Worm (Caenorhabditis elegans) whole organism, L3 larva: ENCODE measurements around the gene pqn-70.

ENCODE experiments used
- R02D3.7 ChIP-seq: fragments of 150-350 bp; optimal IDR thresholded peaks from 2 replicates; lab custom pipeline; 2014; ENCODE audit warnings: missing biosample characterization, missing genetic modification characterization
- ZK546.5 ChIP-seq: sonication (generic microtip); optimal IDR thresholded peaks from 2 replicates; lab custom pipeline; 2017; ENCODE audit warnings: missing biosample characterization, missing genetic modification characterization
- aly-2 ChIP-seq: fragments of 150-350 bp; optimal IDR thresholded peaks from 2 replicates; lab custom pipeline; 2014; ENCODE audit warnings: missing biosample characterization, missing genetic modification characterization
- ama-1 ChIP-seq: fragments of 150-350 bp; optimal IDR thresholded peaks from 2 replicates; lab custom pipeline; 2018
- ceh-16 ChIP-seq: sonication (generic microtip); optimal IDR thresholded peaks from 2 replicates; lab custom pipeline; 2017; ENCODE audit warnings: missing biosample characterization, missing genetic modification characterization
- ceh-28 ChIP-seq: fragments of 150-350 bp; optimal IDR thresholded peaks from 2 replicates; lab custom pipeline; 2014; ENCODE audit warnings: missing biosample characterization, missing genetic modification reagents, missing genetic modification characterization
- ceh-82 ChIP-seq: fragments of 150-350 bp; optimal IDR thresholded peaks from 2 replicates; lab custom pipeline; 2014; ENCODE audit warnings: missing biosample characterization, missing genetic modification characterization
- ceh-9 ChIP-seq: sonication (generic microtip); optimal IDR thresholded peaks from 2 replicates; lab custom pipeline; 2018; ENCODE audit warnings: missing biosample characterization, missing genetic modification characterization
- daf-12 ChIP-seq: fragments of 150-350 bp; optimal IDR thresholded peaks from 2 replicates; lab custom pipeline; 2014; ENCODE audit warnings: missing biosample characterization, missing genetic modification reagents, missing genetic modification characterization
- egl-27 ChIP-seq: sonication (generic microtip); optimal IDR thresholded peaks from 4 replicates; lab custom pipeline; 2017; ENCODE audit warnings: missing biosample characterization, missing genetic modification reagents, missing genetic modification characterization
- egl-5 ChIP-seq: fragments of 150-350 bp; optimal IDR thresholded peaks from 2 replicates; lab custom pipeline; 2017; ENCODE audit warnings: missing biosample characterization, missing genetic modification reagents, missing genetic modification characterization, inconsistent platforms
- elt-1 ChIP-seq: fragments of 150-350 bp; optimal IDR thresholded peaks from 2 replicates; lab custom pipeline; 2014; ENCODE audit warnings: missing biosample characterization, missing genetic modification characterization
- elt-2 ChIP-seq: sonication (generic microtip); optimal IDR thresholded peaks from 2 replicates; lab custom pipeline; 2016; ENCODE audit warnings: missing genetic modification reagents, mild to moderate bottlenecking, missing genetic modification characterization, missing compliant biosample characterization
- elt-3 ChIP-seq, 3 experiments: fragments of 150-350 bp in 1 of 3; sonication (generic microtip) in 2 of 3; optimal IDR thresholded peaks; 2 replicates in 2 of 3; 4 replicates in 1 of 3; lab custom pipeline; 2014 to 2017; ENCODE audit warnings: missing biosample characterization in 3 of 3, missing genetic modification characterization in 3 of 3
- eor-1 ChIP-seq, 2 experiments: fragments of 150-350 bp; optimal IDR thresholded peaks; 2 replicates each; lab custom pipeline; 2014 to 2018; ENCODE audit warnings: missing biosample characterization in 2 of 2, missing genetic modification characterization in 2 of 2
- fkh-10 ChIP-seq: sonication (generic microtip); optimal IDR thresholded peaks from 2 replicates; lab custom pipeline; 2017; ENCODE audit warnings: missing biosample characterization, missing genetic modification reagents, missing genetic modification characterization
- fkh-2 ChIP-seq: fragments of 150-350 bp; optimal IDR thresholded peaks from 2 replicates; lab custom pipeline; 2014; ENCODE audit warnings: missing biosample characterization, missing genetic modification reagents, missing genetic modification characterization
- fos-1 ChIP-seq: fragments of 150-350 bp; optimal IDR thresholded peaks from 2 replicates; lab custom pipeline; 2014; ENCODE audit warnings: missing biosample characterization, missing genetic modification characterization
- hmg-11 ChIP-seq: sonication (generic microtip); optimal IDR thresholded peaks from 2 replicates; lab custom pipeline; 2016; ENCODE audit warnings: missing genetic modification characterization, missing compliant biosample characterization
- jun-1 ChIP-seq: fragments of 150-350 bp; optimal IDR thresholded peaks from 2 replicates; lab custom pipeline; 2014; ENCODE audit warnings: missing biosample characterization, missing genetic modification reagents, missing genetic modification characterization
- lin-15B ChIP-seq: fragments of 150-350 bp; optimal IDR thresholded peaks from 2 replicates; lab custom pipeline; 2014; ENCODE audit warnings: missing biosample characterization, missing genetic modification characterization
- lin-39 ChIP-seq: fragments of 150-350 bp; optimal IDR thresholded peaks from 2 replicates; lab custom pipeline; 2018; ENCODE audit warnings: missing biosample characterization, missing genetic modification reagents, missing genetic modification characterization
- lsy-12 ChIP-seq: sonication (generic microtip); optimal IDR thresholded peaks from 2 replicates; lab custom pipeline; 2016; ENCODE audit warnings: mild to moderate bottlenecking, missing genetic modification characterization, missing compliant biosample characterization
- mdl-1 ChIP-seq: fragments of 150-350 bp; optimal IDR thresholded peaks from 2 replicates; lab custom pipeline; 2014; ENCODE audit warnings: missing biosample characterization, missing genetic modification characterization
- mml-1 ChIP-seq: fragments of 150-350 bp; sonication (generic microtip); optimal IDR thresholded peaks from 3 replicates; lab custom pipeline; 2014; ENCODE audit warnings: missing biosample characterization, missing genetic modification characterization
- nfya-1 ChIP-seq: sonication (generic microtip); optimal IDR thresholded peaks from 2 replicates; lab custom pipeline; 2017; ENCODE audit warnings: missing genetic modification characterization, mild to moderate bottlenecking, missing compliant biosample characterization, antibody characterized with exemption, moderate library complexity; ENCODE audit not compliant: insufficient read depth
- nhr-11 ChIP-seq: fragments of 150-350 bp; optimal IDR thresholded peaks from 2 replicates; lab custom pipeline; 2014; ENCODE audit warnings: missing biosample characterization, missing genetic modification characterization
- nhr-12 ChIP-seq: fragments of 150-350 bp; optimal IDR thresholded peaks from 2 replicates; lab custom pipeline; 2014; ENCODE audit warnings: missing biosample characterization, missing genetic modification characterization
- nhr-23 ChIP-seq: fragments of 150-350 bp; optimal IDR thresholded peaks from 2 replicates; lab custom pipeline; 2014; ENCODE audit warnings: missing biosample characterization, missing genetic modification reagents, missing genetic modification characterization
- nhr-237 ChIP-seq: fragments of 150-350 bp; optimal IDR thresholded peaks from 2 replicates; lab custom pipeline; 2014; ENCODE audit warnings: missing biosample characterization, missing genetic modification characterization
- nhr-25 ChIP-seq: sonication (generic microtip); optimal IDR thresholded peaks from 2 replicates; lab custom pipeline; 2017; ENCODE audit warnings: missing biosample characterization, missing genetic modification characterization
- nhr-28 ChIP-seq: fragments of 150-350 bp; optimal IDR thresholded peaks from 2 replicates; lab custom pipeline; 2014; ENCODE audit warnings: missing biosample characterization, missing genetic modification characterization
- nhr-43 ChIP-seq: sonication (generic microtip); optimal IDR thresholded peaks from 2 replicates; lab custom pipeline; 2016; ENCODE audit warnings: mild to moderate bottlenecking, missing genetic modification characterization, missing compliant biosample characterization; ENCODE audit not compliant: poor library complexity, severe bottlenecking
- nhr-67 ChIP-seq: fragments of 150-350 bp; optimal IDR thresholded peaks from 2 replicates; lab custom pipeline; 2014; ENCODE audit warnings: missing biosample characterization, missing genetic modification characterization
- nhr-76 ChIP-seq: fragments of 150-350 bp; sonication (generic microtip); optimal IDR thresholded peaks from 5 replicates; lab custom pipeline; 2014; ENCODE audit warnings: missing biosample characterization, missing genetic modification characterization
- nhr-77 ChIP-seq: fragments of 150-350 bp; optimal IDR thresholded peaks from 2 replicates; lab custom pipeline; 2014; ENCODE audit warnings: missing biosample characterization, missing genetic modification characterization
- pha-4 ChIP-seq: fragments of 150-350 bp; optimal IDR thresholded peaks from 2 replicates; lab custom pipeline; 2014; ENCODE audit warnings: missing biosample characterization, missing genetic modification reagents, missing genetic modification characterization
- pqm-1 ChIP-seq: fragments of 150-350 bp; optimal IDR thresholded peaks from 2 replicates; lab custom pipeline; 2017; ENCODE audit warnings: missing biosample characterization, missing genetic modification characterization, inconsistent platforms
- sea-2 ChIP-seq: fragments of 150-350 bp; sonication (generic microtip); optimal IDR thresholded peaks from 4 replicates; lab custom pipeline; 2014; ENCODE audit warnings: missing biosample characterization, missing genetic modification reagents, missing genetic modification characterization
- skn-1 ChIP-seq: fragments of 150-350 bp; optimal IDR thresholded peaks from 2 replicates; lab custom pipeline; 2014; ENCODE audit warnings: missing biosample characterization, missing genetic modification characterization
- snpc-4 ChIP-seq: fragments of 150-350 bp; optimal IDR thresholded peaks from 2 replicates; lab custom pipeline; 2014; ENCODE audit warnings: missing biosample characterization, missing genetic modification characterization
- tbx-2 ChIP-seq: sonication (generic microtip); optimal IDR thresholded peaks from 2 replicates; lab custom pipeline; 2016; ENCODE audit warnings: mild to moderate bottlenecking, missing genetic modification characterization, missing compliant biosample characterization
- unc-39 ChIP-seq: sonication (generic microtip); optimal IDR thresholded peaks from 4 replicates; lab custom pipeline; 2017; ENCODE audit warnings: missing biosample characterization, missing genetic modification characterization
- unc-62 ChIP-seq: fragments of 150-350 bp; sonication (generic microtip); optimal IDR thresholded peaks from 4 replicates; lab custom pipeline; 2014; ENCODE audit warnings: missing biosample characterization, missing genetic modification reagents, missing genetic modification characterization
- zag-1 ChIP-seq: fragments of 150-350 bp; optimal IDR thresholded peaks from 2 replicates; lab custom pipeline; 2014; ENCODE audit warnings: missing biosample characterization, missing genetic modification characterization
- ztf-11 ChIP-seq: fragments of 150-350 bp; optimal IDR thresholded peaks from 2 replicates; lab custom pipeline; 2014; ENCODE audit warnings: missing biosample characterization, missing genetic modification characterization
- ztf-4 ChIP-seq: fragments of 150-350 bp; optimal IDR thresholded peaks from 2 replicates; lab custom pipeline; 2014; ENCODE audit warnings: missing biosample characterization, missing genetic modification characterization

Gene pqn-70

DNA sequence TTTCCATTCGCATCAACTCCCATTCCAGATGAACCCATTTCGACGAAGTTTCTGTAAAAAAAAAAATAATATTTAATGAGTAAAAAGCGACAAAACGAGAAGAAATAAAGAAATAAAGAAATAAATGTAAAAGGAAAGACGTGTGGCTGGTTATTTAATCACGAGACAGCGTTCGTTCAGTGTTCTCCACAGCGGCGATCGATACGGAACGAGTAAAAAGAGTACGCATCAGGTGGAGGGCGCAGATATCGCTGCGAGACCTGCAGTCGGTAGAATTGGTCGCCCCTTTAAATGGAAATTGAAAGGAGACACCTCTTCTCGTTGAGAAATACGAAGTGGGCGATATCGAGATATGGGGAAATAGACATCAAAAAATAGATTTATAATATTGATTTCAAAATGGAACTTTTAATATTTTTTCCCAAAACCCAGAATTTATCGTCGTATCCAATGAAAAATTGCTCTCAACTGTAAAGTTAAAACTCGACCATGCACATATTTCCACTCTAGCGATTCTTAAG is at the start of gene pqn-70:
TSS of gene pqn-70 (minus strand) at position 51 of the 521 bp plus-strand sequence.
- TF ChIP-seq eor-1 (tag; optimal IDR thresholded peaks at IDR 0.05; lab: Kevin White, UChicago) (no peak), pha-4 (tag; lab: Kevin White, UChicago) (peak; percentile 89), nhr-237 (tag; lab: Kevin White, UChicago) (no peak), ceh-9 (tag; lab: Kevin White, UChicago) (no peak), ZK546.5 (tag; lab: Kevin White, UChicago) (no peak), sea-2 (GFP tag; lab: Kevin White, UChicago) (no peak), unc-62 (GFP tag; lab: Kevin White, UChicago) (no peak), nhr-77 (tag; lab: Kevin White, UChicago) (no peak), zag-1 (tag; lab: Kevin White, UChicago) (no peak), nhr-11 (tag; lab: Kevin White, UChicago) (no peak), fkh-10 (GFP tag; lab: Kevin White, UChicago) (peak; percentile 29), nhr-28 (tag; lab: Kevin White, UChicago) (no peak), jun-1 (peak; percentile 66), tbx-2 (tag; lab: Kevin White, UChicago) (peak; percentile 45), hmg-11 (tag; lab: Kevin White, UChicago) (peak; percentile 91), ztf-11 (no peak), ceh-28 (tag; lab: Kevin White, UChicago) (peak; percentile 94), snpc-4 (tag; lab: Kevin White, UChicago) (peak; percentile 87), lsy-12 (peak; percentile 85), mml-1 (tag; lab: Kevin White, UChicago) (no peak), R02D3.7 (tag; lab: Kevin White, UChicago) (peak; percentile 53), egl-27 (peak; percentile 19), ztf-4 (tag; lab: Kevin White, UChicago) (peak; percentile 55), ama-1 (lab: Kevin White, UChicago) (peak; percentile 63), skn-1 (tag; lab: Kevin White, UChicago) (peak; percentile 51), ceh-16 (tag; lab: Kevin White, UChicago) (no peak), daf-12 (tag; lab: Kevin White, UChicago) (no peak), nhr-43 (tag; lab: Kevin White, UChicago) (peak; percentile 75), egl-5 (tag; lab: Kevin White, UChicago) (peak; percentile 77), aly-2 (tag; lab: Kevin White, UChicago) (no peak), elt-2 (peak; percentile 67), unc-39 (tag; lab: Kevin White, UChicago) (no peak), pqm-1 (tag; lab: Kevin White, UChicago) (peak; percentile 51), fos-1 (tag; lab: Kevin White, UChicago) (no peak), nhr-76 (tag; lab: Kevin White, UChicago) (no peak), fkh-2 (tag; lab: Kevin White, UChicago) (no peak), elt-1 (tag; lab: Kevin White, UChicago) (no peak), nhr-67 (tag; lab: Kevin White, UChicago) (no peak), elt-3 (tag; optimal IDR thresholded peaks at IDR 0.05; lab: Kevin White, UChicago) (no peak), lin-15B (tag; lab: Kevin White, UChicago) (peak; percentile 81), nfya-1 (tag; lab: Kevin White, UChicago) (peak; percentile 93), nhr-23 (tag; lab: Kevin White, UChicago) (peak; percentile 89), nhr-12 (tag; lab: Kevin White, UChicago) (no peak), ceh-82 (tag; lab: Kevin White, UChicago) (peak; percentile 73), lin-39 (tag; lab: Kevin White, UChicago) (peak; percentile 89), mdl-1 (tag; lab: Kevin White, UChicago) (peak; percentile 19), nhr-25 (tag; lab: Kevin White, UChicago) (peak; percentile 86)
